Worm (Caenorhabditis elegans) whole organism, L2 larva: Measurements from ENCODE around the gene C50F4.4.

ENCODE experiments used
- C34F6.9 ChIP-seq: fragments of 150-350 bp; optimal IDR thresholded peaks from 2 replicates; lab custom pipeline; 2014; ENCODE audit warnings: missing biosample characterization, missing genetic modification characterization
- R02D3.7 ChIP-seq: fragments of 150-350 bp; optimal IDR thresholded peaks from 2 replicates; lab custom pipeline; 2014; ENCODE audit warnings: missing biosample characterization, missing genetic modification characterization
- ZK546.5 ChIP-seq: sonication (generic microtip); optimal IDR thresholded peaks from 2 replicates; lab custom pipeline; 2017; ENCODE audit warnings: missing biosample characterization, missing genetic modification characterization
- aly-2 ChIP-seq: fragments of 150-350 bp; optimal IDR thresholded peaks from 2 replicates; lab custom pipeline; 2014; ENCODE audit warnings: missing biosample characterization, missing genetic modification characterization
- blmp-1 ChIP-seq: sonication (generic microtip); optimal IDR thresholded peaks from 2 replicates; lab custom pipeline; 2017; ENCODE audit warnings: missing genetic modification characterization, mild to moderate bottlenecking, missing compliant biosample characterization, antibody characterized with exemption, moderate library complexity; ENCODE audit not compliant: insufficient read depth
- ceh-16 ChIP-seq: fragments of 150-350 bp; optimal IDR thresholded peaks from 2 replicates; lab custom pipeline; 2014; ENCODE audit warnings: missing biosample characterization, missing genetic modification characterization
- ceh-82 ChIP-seq: fragments of 150-350 bp; optimal IDR thresholded peaks from 2 replicates; lab custom pipeline; 2014; ENCODE audit warnings: missing biosample characterization, missing genetic modification characterization
- crh-2 ChIP-seq: sonication (generic microtip); optimal IDR thresholded peaks from 2 replicates; lab custom pipeline; 2017; ENCODE audit warnings: missing biosample characterization, missing genetic modification characterization
- egl-27 ChIP-seq: sonication (generic microtip); optimal IDR thresholded peaks from 3 replicates; lab custom pipeline; 2017; ENCODE audit warnings: missing biosample characterization, missing genetic modification reagents, missing genetic modification characterization
- elt-1 ChIP-seq: fragments of 150-350 bp; optimal IDR thresholded peaks from 2 replicates; lab custom pipeline; 2014; ENCODE audit warnings: missing biosample characterization, missing genetic modification characterization
- elt-3 ChIP-seq: sonication (generic microtip); optimal IDR thresholded peaks from 2 replicates; lab custom pipeline; 2017; ENCODE audit warnings: missing biosample characterization, missing genetic modification characterization
- fos-1 ChIP-seq: fragments of 150-350 bp; optimal IDR thresholded peaks from 2 replicates; lab custom pipeline; 2014; ENCODE audit warnings: missing biosample characterization, missing genetic modification characterization
- gmeb-1 ChIP-seq: fragments of 150-350 bp; optimal IDR thresholded peaks from 2 replicates; lab custom pipeline; 2014; ENCODE audit warnings: missing biosample characterization, missing genetic modification characterization
- lin-13 ChIP-seq: fragments of 150-350 bp; optimal IDR thresholded peaks from 2 replicates; lab custom pipeline; 2014; ENCODE audit warnings: missing biosample characterization, missing genetic modification reagents, missing genetic modification characterization
- lin-39 ChIP-seq: fragments of 150-350 bp; optimal IDR thresholded peaks from 2 replicates; lab custom pipeline; 2014; ENCODE audit warnings: missing biosample characterization, missing genetic modification reagents, missing genetic modification characterization
- lsy-2 ChIP-seq, 2 experiments: fragments of 150-350 bp in 1 of 2; sonication (generic microtip) in 1 of 2; optimal IDR thresholded peaks; 2 replicates each; lab custom pipeline; 2014 to 2017; ENCODE audit warnings: missing biosample characterization in 2 of 2, missing genetic modification characterization in 2 of 2
- mab-5 ChIP-seq: fragments of 150-350 bp; optimal IDR thresholded peaks from 2 replicates; lab custom pipeline; 2014; ENCODE audit warnings: missing biosample characterization, missing genetic modification characterization
- mdl-1 ChIP-seq, 2 experiments: fragments of 150-350 bp in 1 of 2; sonication (generic microtip) in 1 of 2; optimal IDR thresholded peaks; 2 replicates each; lab custom pipeline; 2017; ENCODE audit warnings: missing biosample characterization in 2 of 2, missing genetic modification characterization in 2 of 2
- nhr-11 ChIP-seq: fragments of 150-350 bp; optimal IDR thresholded peaks from 2 replicates; lab custom pipeline; 2014; ENCODE audit warnings: missing biosample characterization, missing genetic modification characterization
- nhr-12 ChIP-seq: fragments of 150-350 bp; optimal IDR thresholded peaks from 2 replicates; lab custom pipeline; 2014; ENCODE audit warnings: missing biosample characterization, missing genetic modification characterization
- nhr-129 ChIP-seq: fragments of 150-350 bp; optimal IDR thresholded peaks from 2 replicates; lab custom pipeline; 2014; ENCODE audit warnings: missing biosample characterization, missing genetic modification characterization
- nhr-23 ChIP-seq: fragments of 150-350 bp; optimal IDR thresholded peaks from 2 replicates; lab custom pipeline; 2014; ENCODE audit warnings: missing biosample characterization, missing genetic modification reagents, missing genetic modification characterization
- nhr-237 ChIP-seq: fragments of 150-350 bp; optimal IDR thresholded peaks from 2 replicates; lab custom pipeline; 2014; ENCODE audit warnings: missing biosample characterization, missing genetic modification characterization
- nhr-6 ChIP-seq: fragments of 150-350 bp; optimal IDR thresholded peaks from 2 replicates; lab custom pipeline; 2014; ENCODE audit warnings: missing biosample characterization, missing genetic modification characterization
- nhr-77 ChIP-seq: fragments of 150-350 bp; optimal IDR thresholded peaks from 2 replicates; lab custom pipeline; 2014; ENCODE audit warnings: missing biosample characterization, missing genetic modification characterization
- peb-1 ChIP-seq: fragments of 150-350 bp; optimal IDR thresholded peaks from 2 replicates; lab custom pipeline; 2014; ENCODE audit warnings: missing biosample characterization, missing genetic modification characterization
- sem-4 ChIP-seq: fragments of 150-350 bp; optimal IDR thresholded peaks from 2 replicates; lab custom pipeline; 2014; ENCODE audit warnings: missing biosample characterization, missing genetic modification reagents, missing genetic modification characterization
- skn-1 ChIP-seq: sonication (generic microtip); optimal IDR thresholded peaks from 2 replicates; lab custom pipeline; 2017; ENCODE audit warnings: missing biosample characterization, missing genetic modification characterization
- sma-9 ChIP-seq, 2 experiments: fragments of 150-350 bp in 1 of 2; sonication (generic microtip) in 1 of 2; optimal IDR thresholded peaks; 2 replicates each; lab custom pipeline; 2014 to 2016; ENCODE audit warnings: missing genetic modification characterization in 2 of 2, mild to moderate bottlenecking in 1 of 2, missing biosample characterization in 1 of 2, missing compliant biosample characterization in 1 of 2, missing genetic modification reagents in 1 of 2, moderate library complexity in 1 of 2
- snpc-4 ChIP-seq: fragments of 150-350 bp; optimal IDR thresholded peaks from 2 replicates; lab custom pipeline; 2014; ENCODE audit warnings: missing biosample characterization, missing genetic modification characterization
- unc-39 ChIP-seq: fragments of 150-350 bp; optimal IDR thresholded peaks from 2 replicates; lab custom pipeline; 2014; ENCODE audit warnings: missing biosample characterization, missing genetic modification characterization
- unc-55 ChIP-seq: fragments of 150-350 bp; sonication (generic microtip); optimal IDR thresholded peaks from 3 replicates; lab custom pipeline; 2014; ENCODE audit warnings: missing biosample characterization, missing genetic modification reagents, missing genetic modification characterization
- unc-62 ChIP-seq: fragments of 150-350 bp; optimal IDR thresholded peaks from 2 replicates; lab custom pipeline; 2014; ENCODE audit warnings: missing biosample characterization, missing genetic modification reagents, missing genetic modification characterization
- zag-1 ChIP-seq: fragments of 150-350 bp; optimal IDR thresholded peaks from 2 replicates; lab custom pipeline; 2014; ENCODE audit warnings: missing biosample characterization, missing genetic modification characterization
- ztf-1 ChIP-seq: fragments of 200-800 bp; sonication (Bioruptor generic); conservative IDR thresholded peaks from 2 replicates; pipeline ENCODE4 v1.3.6; 2022; ENCODE audit warnings: missing genetic modification characterization, missing compliant biosample characterization
- ztf-11 ChIP-seq: sonication (generic microtip); optimal IDR thresholded peaks from 2 replicates; lab custom pipeline; 2017; ENCODE audit warnings: missing biosample characterization, missing genetic modification characterization
- ztf-4 ChIP-seq: fragments of 150-350 bp; optimal IDR thresholded peaks from 2 replicates; lab custom pipeline; 2014; ENCODE audit warnings: missing biosample characterization, missing genetic modification characterization

The C50F4.4 gene

ce11 chrV:9546860-9547269, 10.3 kb downstream of the C50F4.4 start, which contains the start of gene his-37 (continued):
- TF ChIP-seq blmp-1 (tag; lab: Kevin White, UChicago), result peak; percentile 95
- no peak for TF ChIP-seq ztf-1 (GFP tag; lab: Robert Waterston, UW)
- peak; percentile 90 for TF ChIP-seq nhr-237 (tag; lab: Kevin White, UChicago)
- peak; percentile 98 for TF ChIP-seq sma-9 (GFP tag; optimal IDR thresholded peaks at IDR 0.05; lab: Kevin White, UChicago)
- TF ChIP-seq sma-9 (tag; optimal IDR thresholded peaks at IDR 0.05; lab: Kevin White, UChicago), result no peak
- no peak for TF ChIP-seq nhr-23 (tag; lab: Kevin White, UChicago)
- no peak for TF ChIP-seq peb-1 (tag; lab: Kevin White, UChicago)
- peak; percentile 91 for TF ChIP-seq skn-1 (tag; lab: Kevin White, UChicago)
- TF ChIP-seq gmeb-1 (tag; lab: Kevin White, UChicago), result peak; percentile 95
- peak; percentile 93 for TF ChIP-seq snpc-4 (tag; lab: Kevin White, UChicago)
- peak; percentile 92 for TF ChIP-seq nhr-77 (tag; lab: Kevin White, UChicago)
- TF ChIP-seq unc-39 (tag; lab: Kevin White, UChicago), result peak; percentile 41
- peak; percentile 88 for TF ChIP-seq ceh-82 (tag; lab: Kevin White, UChicago)
- TF ChIP-seq elt-1 (tag; lab: Kevin White, UChicago), result no peak
- peak; percentile 98 for TF ChIP-seq unc-55
- TF ChIP-seq crh-2 (tag; lab: Kevin White, UChicago), result peak; percentile 100
- TF ChIP-seq nhr-11, result peak; percentile 67
- no peak for TF ChIP-seq aly-2
- TF ChIP-seq ztf-11 (tag; lab: Kevin White, UChicago), result peak; percentile 38
- TF ChIP-seq sem-4 (tag; lab: Kevin White, UChicago), result peak; percentile 99
- TF ChIP-seq nhr-12 (tag; lab: Kevin White, UChicago), result peak; percentile 71
- TF ChIP-seq egl-27 (tag; lab: Kevin White, UChicago), result peak; percentile 96
- peak; percentile 94 to 97 for TF ChIP-seq lsy-2 (tag; optimal IDR thresholded peaks at IDR 0.05; lab: Kevin White, UChicago)
- peak; percentile 99 for TF ChIP-seq nhr-6 (tag; lab: Kevin White, UChicago)
- peak; percentile 98 for TF ChIP-seq ztf-4 (tag; lab: Kevin White, UChicago)

- TF ChIP-seq fos-1 (tag; lab: Kevin White, UChicago) (peak; percentile 12), unc-39 (tag; lab: Kevin White, UChicago) (no peak), nhr-129 (tag; lab: Kevin White, UChicago) (peak; percentile 55), blmp-1 (tag; lab: Kevin White, UChicago) (no peak), C34F6.9 (tag; lab: Kevin White, UChicago) (peak; percentile 37), crh-2 (tag; lab: Kevin White, UChicago) (peak; percentile 19), gmeb-1 (tag; lab: Kevin White, UChicago) (peak; percentile 7), lin-13 (GFP tag; lab: Kevin White, UChicago) (peak; percentile 36), nhr-11 (no peak), unc-55 (peak; percentile 69), lsy-2 (tag; optimal IDR thresholded peaks at IDR 0.05; lab: Kevin White, UChicago) (peak; percentile 3 to 78)
These were observed 12.9 kb downstream of the C50F4.4 start, which contains the start of gene nstp-10 for ce11 chrV:9549459-9549858. Gene nstp-10 (minus strand): TSS chrV:9549836.

DNA sequence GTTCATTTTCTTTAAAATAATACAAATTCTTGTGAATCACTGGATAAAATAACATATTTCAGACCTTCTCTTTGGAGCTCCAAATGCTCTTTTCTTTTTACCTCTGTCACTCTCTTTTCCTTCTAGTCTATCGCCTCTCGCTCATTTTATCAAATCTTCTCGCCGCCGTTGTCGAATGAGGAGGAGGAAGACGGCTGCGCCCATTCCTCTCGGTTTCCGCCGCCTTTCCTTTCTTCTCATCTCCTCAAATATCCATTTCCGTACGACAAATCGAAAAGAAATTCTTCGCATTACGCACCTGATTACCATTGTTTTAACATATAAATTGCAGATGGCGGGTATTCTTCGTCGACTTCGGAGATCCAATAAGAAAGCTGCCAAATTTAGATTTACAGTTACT, 13.7 kb downstream of the C50F4.4 start, which contains the start of gene ehbp-1:
Gene ehbp-1 (plus strand): TSS at position 332 of the 400 bp plus-strand sequence.
- TF ChIP-seq mdl-1 (tag; optimal IDR thresholded peaks at IDR 0.05; lab: Kevin White, UChicago) (no peak), lsy-2 (tag; optimal IDR thresholded peaks at IDR 0.05; lab: Kevin White, UChicago) (peak in 1 of 2 experiments; percentile 3), ztf-1 (GFP tag; lab: Robert Waterston, UW) (no peak), C34F6.9 (tag; lab: Kevin White, UChicago) (peak; percentile 32), unc-55 (peak; percentile 40), sma-9 (GFP tag; optimal IDR thresholded peaks at IDR 0.05; lab: Kevin White, UChicago) (peak; percentile 29), sma-9 (tag; optimal IDR thresholded peaks at IDR 0.05; lab: Kevin White, UChicago) (no peak)

DNA sequence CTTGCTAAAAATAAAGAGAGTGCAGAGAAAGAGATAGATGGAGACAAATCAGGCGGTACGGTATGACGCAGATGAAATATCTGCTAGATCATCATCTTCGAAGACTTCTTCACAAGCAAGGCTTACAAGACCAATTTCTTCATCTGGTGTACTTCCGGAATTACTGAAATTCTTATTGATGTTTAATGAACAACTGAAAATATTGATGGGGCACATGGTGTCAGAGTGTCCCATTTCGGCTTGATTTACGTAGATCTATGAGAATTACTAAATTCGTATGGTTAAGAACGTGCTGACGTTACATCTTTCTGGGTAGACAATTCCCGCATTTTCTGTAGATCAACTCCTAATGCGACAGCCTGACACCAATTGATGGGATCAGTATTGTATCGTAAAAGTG, 20.1 kb downstream of the C50F4.4 start:
- TF ChIP-seq ZK546.5 (no peak), C34F6.9 (tag; lab: Kevin White, UChicago) (no peak), zag-1 (tag; lab: Kevin White, UChicago) (no peak), R02D3.7 (tag; lab: Kevin White, UChicago) (no peak), skn-1 (tag; lab: Kevin White, UChicago) (no peak), ztf-1 (GFP tag; lab: Robert Waterston, UW) (no peak), nhr-129 (tag; lab: Kevin White, UChicago) (no peak), sem-4 (tag; lab: Kevin White, UChicago) (no peak), lsy-2 (tag; optimal IDR thresholded peaks at IDR 0.05; lab: Kevin White, UChicago) (no peak), mdl-1 (tag; optimal IDR thresholded peaks at IDR 0.05; lab: Kevin White, UChicago) (no peak), lin-13 (GFP tag; lab: Kevin White, UChicago) (no peak), elt-3 (tag; lab: Kevin White, UChicago) (no peak), egl-27 (tag; lab: Kevin White, UChicago) (no peak), ztf-11 (tag; lab: Kevin White, UChicago) (no peak), lin-39 (tag; lab: Kevin White, UChicago) (no peak), unc-62 (GFP tag; lab: Kevin White, UChicago) (no peak), unc-55 (no peak), ceh-16 (tag; lab: Kevin White, UChicago) (no peak), mab-5 (no peak), nhr-23 (tag; lab: Kevin White, UChicago) (no peak)
